Worm (Caenorhabditis elegans) whole organism, L3 larva: Measurements from ENCODE around the gene ttll-4.

Source experiments
- R02D3.7 ChIP-seq: fragments of 150-350 bp; optimal IDR thresholded peaks from 2 replicates; lab custom pipeline; 2014; ENCODE audit warnings: missing biosample characterization, missing genetic modification characterization
- ama-1 ChIP-seq: fragments of 150-350 bp; optimal IDR thresholded peaks from 2 replicates; lab custom pipeline; 2018
- egl-27 ChIP-seq: sonication (generic microtip); optimal IDR thresholded peaks from 4 replicates; lab custom pipeline; 2017; ENCODE audit warnings: missing biosample characterization, missing genetic modification reagents, missing genetic modification characterization
- elt-3 ChIP-seq, 3 experiments: fragments of 150-350 bp in 1 of 3; sonication (generic microtip) in 2 of 3; optimal IDR thresholded peaks; 2 replicates in 2 of 3; 4 replicates in 1 of 3; lab custom pipeline; 2014 to 2017; ENCODE audit warnings: missing biosample characterization in 3 of 3, missing genetic modification characterization in 3 of 3
- hmg-11 ChIP-seq: sonication (generic microtip); optimal IDR thresholded peaks from 2 replicates; lab custom pipeline; 2016; ENCODE audit warnings: missing genetic modification characterization, missing compliant biosample characterization
- jun-1 ChIP-seq: fragments of 150-350 bp; optimal IDR thresholded peaks from 2 replicates; lab custom pipeline; 2014; ENCODE audit warnings: missing biosample characterization, missing genetic modification reagents, missing genetic modification characterization
- lin-39 ChIP-seq: fragments of 150-350 bp; optimal IDR thresholded peaks from 2 replicates; lab custom pipeline; 2018; ENCODE audit warnings: missing biosample characterization, missing genetic modification reagents, missing genetic modification characterization
- nhr-23 ChIP-seq: fragments of 150-350 bp; optimal IDR thresholded peaks from 2 replicates; lab custom pipeline; 2014; ENCODE audit warnings: missing biosample characterization, missing genetic modification reagents, missing genetic modification characterization
- nhr-237 ChIP-seq: fragments of 150-350 bp; optimal IDR thresholded peaks from 2 replicates; lab custom pipeline; 2014; ENCODE audit warnings: missing biosample characterization, missing genetic modification characterization
- nhr-28 ChIP-seq: fragments of 150-350 bp; optimal IDR thresholded peaks from 2 replicates; lab custom pipeline; 2014; ENCODE audit warnings: missing biosample characterization, missing genetic modification characterization
- nhr-43 ChIP-seq: sonication (generic microtip); optimal IDR thresholded peaks from 2 replicates; lab custom pipeline; 2016; ENCODE audit warnings: mild to moderate bottlenecking, missing genetic modification characterization, missing compliant biosample characterization; ENCODE audit not compliant: poor library complexity, severe bottlenecking
- pha-4 ChIP-seq: fragments of 150-350 bp; optimal IDR thresholded peaks from 2 replicates; lab custom pipeline; 2014; ENCODE audit warnings: missing biosample characterization, missing genetic modification reagents, missing genetic modification characterization
- snpc-4 ChIP-seq: fragments of 150-350 bp; optimal IDR thresholded peaks from 2 replicates; lab custom pipeline; 2014; ENCODE audit warnings: missing biosample characterization, missing genetic modification characterization
- unc-39 ChIP-seq: sonication (generic microtip); optimal IDR thresholded peaks from 4 replicates; lab custom pipeline; 2017; ENCODE audit warnings: missing biosample characterization, missing genetic modification characterization

DNA sequence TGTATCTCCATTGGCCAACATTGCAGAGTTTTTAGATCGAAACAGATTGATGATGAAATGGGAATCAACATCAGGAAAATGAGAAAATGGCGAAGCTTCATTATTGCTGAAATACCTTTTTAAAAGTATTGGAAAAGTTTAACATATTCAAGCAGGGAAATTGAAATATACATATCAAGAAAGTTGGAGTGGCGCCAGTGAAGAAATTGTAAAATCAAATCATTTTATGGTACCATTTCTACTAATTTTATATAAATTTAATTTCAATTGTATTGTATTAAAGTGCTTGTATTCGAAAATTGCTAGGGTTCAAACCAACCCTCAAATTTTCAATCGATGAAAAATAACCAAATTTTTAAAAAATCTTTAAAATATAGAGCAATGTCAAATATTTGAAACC lies 17.6 kb upstream of the ttll-4 start, which contains the start of gene srt-55:
- TF ChIP-seq egl-27 (tag; lab: Kevin White, UChicago): no peak
- no peak for TF ChIP-seq nhr-43 (tag; lab: Kevin White, UChicago)
- no peak for TF ChIP-seq ama-1 (lab: Kevin White, UChicago)
- TF ChIP-seq nhr-28 (tag; lab: Kevin White, UChicago): no peak
- no peak for TF ChIP-seq snpc-4
- no peak for TF ChIP-seq R02D3.7 (tag; lab: Kevin White, UChicago)
- no peak for TF ChIP-seq elt-3 (tag; optimal IDR thresholded peaks at IDR 0.05; lab: Kevin White, UChicago)
- no peak for TF ChIP-seq unc-39
- TF ChIP-seq hmg-11 (tag; lab: Kevin White, UChicago): no peak
- no peak for TF ChIP-seq lin-39
- no peak for TF ChIP-seq nhr-23
- TF ChIP-seq jun-1 (tag; lab: Kevin White, UChicago): no peak
- no peak for TF ChIP-seq pha-4 (tag; lab: Kevin White, UChicago)
- no peak for TF ChIP-seq nhr-237 (tag; lab: Kevin White, UChicago)
